Fruit fly (Drosophila melanogaster) whole organism: ENCODE data around the gene Ppn.

ENCODE experiments used
- CG8478 ChIP-seq: fragments of >200 bp; optimal IDR thresholded peaks from 2 replicates; lab custom pipeline; 2018; ENCODE audit warnings: inconsistent platforms
- Dll ChIP-seq: fragments of >200 bp; optimal IDR thresholded peaks from 2 replicates; lab custom pipeline; 2017
- EcR ChIP-seq, 2 experiments: fragments of >200 bp; optimal IDR thresholded peaks; 2 replicates each; lab custom pipeline; 2017; ENCODE audit warnings: missing biosample characterization in 2 of 2, missing genetic modification characterization in 2 of 2, missing genetic modification reagents in 2 of 2
- pan ChIP-seq: fragments of >200 bp; optimal IDR thresholded peaks from 2 replicates; lab custom pipeline; 2017
- psq ChIP-seq: fragments of >200 bp; optimal IDR thresholded peaks from 2 replicates; lab custom pipeline; 2017
- usp ChIP-seq: fragments of >200 bp; optimal IDR thresholded peaks from 2 replicates; lab custom pipeline; 2017; ENCODE audit warnings: missing biosample characterization, missing genetic modification characterization, mixed read lengths

DNA sequence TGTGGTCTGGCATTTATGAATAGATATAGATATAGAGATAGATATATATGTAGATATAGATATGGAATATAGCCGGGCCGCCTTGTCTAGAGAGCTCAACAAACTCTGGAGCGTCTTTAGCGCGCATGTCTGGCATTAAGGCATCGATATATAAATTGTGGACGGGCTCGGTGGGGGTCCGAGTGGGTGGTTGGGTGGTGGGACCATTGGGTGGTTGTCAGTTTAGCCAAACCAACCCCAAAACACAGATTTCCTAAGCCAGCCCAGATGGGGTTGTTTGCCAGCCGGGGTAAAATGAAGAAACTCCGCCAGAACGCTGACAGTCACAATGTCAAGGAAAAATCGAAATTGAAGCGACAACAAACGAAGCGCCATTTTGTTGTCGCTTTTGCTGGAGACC, 39.4 kb upstream of the Ppn start:
- no peak for TF ChIP-seq psq (lab: Kevin White, UChicago)
- TF ChIP-seq EcR (GFP tag; optimal IDR thresholded peaks at IDR 0.05; lab: Kevin White, UChicago), result no peak
- no peak for TF ChIP-seq usp (GFP tag; lab: Kevin White, UChicago)
- no peak for TF ChIP-seq pan (lab: Kevin White, UChicago)
- TF ChIP-seq Dll (lab: Kevin White, UChicago), result no peak
- TF ChIP-seq CG8478 (lab: Kevin White, UChicago), result no peak
